Fruit fly (Drosophila melanogaster) whole organism, embryonic: ENCODE data around the gene jim.

Source experiments
- Adf1 ChIP-seq: fragments of 200-800 bp; sonication (Bioruptor generic); IDR thresholded peaks from 2 replicates; pipeline ENCODE4 v1.3.6; 2022; ENCODE audit warnings: missing biosample characterization, missing genetic modification characterization
- Aef1 ChIP-seq: fragments of 200-800 bp; sonication (Bioruptor generic); IDR thresholded peaks from 3 replicates; pipeline ENCODE4 v1.3.6; 2022; ENCODE audit warnings: missing biosample characterization, missing genetic modification characterization
- CG11085 ChIP-seq: fragments of 200-800 bp; sonication (Bioruptor generic); IDR thresholded peaks from 2 replicates; pipeline ENCODE4 v1.3.6; 2022; ENCODE audit warnings: missing biosample characterization, missing genetic modification characterization
- CG15479 ChIP-seq: fragments of 200-800 bp; sonication (Bioruptor generic); optimal IDR thresholded peaks from 3 replicates; lab custom pipeline; 2019; ENCODE audit warnings: missing biosample characterization, mild to moderate bottlenecking, missing genetic modification characterization, moderate library complexity
- CG17568 ChIP-seq: fragments of 200-800 bp; sonication (Bioruptor generic); optimal IDR thresholded peaks from 2 replicates; lab custom pipeline; 2018; ENCODE audit warnings: missing biosample characterization, mild to moderate bottlenecking, missing genetic modification characterization, moderate library complexity
- CG18011 ChIP-seq: fragments of 200-800 bp; sonication (Bioruptor generic); optimal IDR thresholded peaks from 2 replicates; lab custom pipeline; 2017; ENCODE audit warnings: missing biosample characterization, missing genetic modification characterization, mild to moderate bottlenecking, moderate library complexity, missing genotype
- CG2120 ChIP-seq: fragments of 200-800 bp; sonication (Bioruptor generic); optimal IDR thresholded peaks from 3 replicates; lab custom pipeline; 2016; ENCODE audit warnings: missing biosample characterization, missing genetic modification characterization
- CG31388 ChIP-seq: fragments of 200-800 bp; sonication (Bioruptor generic); optimal IDR thresholded peaks from 2 replicates; lab custom pipeline; 2016; ENCODE audit warnings: missing biosample characterization, missing genetic modification characterization
- CG32532 ChIP-seq: fragments of 200-800 bp; sonication (Bioruptor generic); IDR thresholded peaks from 2 replicates; pipeline ENCODE4 v1.3.6; 2022; ENCODE audit warnings: missing biosample characterization, missing genetic modification characterization
- CG3407 ChIP-seq: fragments of 200-800 bp; sonication (Bioruptor generic); optimal IDR thresholded peaks from 2 replicates; lab custom pipeline; 2018; ENCODE audit warnings: missing biosample characterization, mild to moderate bottlenecking, missing genetic modification characterization
- CG34422 ChIP-seq: fragments of 200-800 bp; sonication (Bioruptor generic); IDR thresholded peaks from 3 replicates; pipeline ENCODE4 v1.3.6; 2022; ENCODE audit warnings: missing biosample characterization, missing genetic modification characterization
- CG7987 ChIP-seq: fragments of 200-800 bp; sonication (Bioruptor generic); optimal IDR thresholded peaks from 2 replicates; lab custom pipeline; 2018; ENCODE audit warnings: missing biosample characterization, mild to moderate bottlenecking, missing genetic modification characterization, moderate library complexity
- CG8765 ChIP-seq: fragments of 200-800 bp; sonication (Bioruptor generic); IDR thresholded peaks from 2 replicates; pipeline ENCODE4 v1.3.6; 2022; ENCODE audit warnings: missing biosample characterization, missing genetic modification characterization
- CG8924 ChIP-seq: fragments of 200-800 bp; optimal IDR thresholded peaks from 3 replicates; lab custom pipeline; 2019; ENCODE audit warnings: missing biosample characterization, mild to moderate bottlenecking, missing genetic modification characterization, moderate library complexity
- CG9437 ChIP-seq: fragments of 200-800 bp; sonication (Bioruptor generic); optimal IDR thresholded peaks from 2 replicates; lab custom pipeline; 2018; ENCODE audit warnings: missing biosample characterization, mild to moderate bottlenecking, missing genetic modification characterization
- CG9727 ChIP-seq: fragments of 200-800 bp; sonication (Bioruptor generic); optimal IDR thresholded peaks from 3 replicates; lab custom pipeline; 2017; ENCODE audit warnings: missing biosample characterization, mild to moderate bottlenecking, missing genetic modification characterization
- HLH4C ChIP-seq: fragments of 200-800 bp; sonication (Bioruptor generic); IDR thresholded peaks from 3 replicates; pipeline ENCODE4 v1.3.6; 2022; ENCODE audit warnings: missing biosample characterization, missing genetic modification characterization; ENCODE audit not compliant: partially characterized antibody
- Hey ChIP-seq: fragments of 200-800 bp; sonication (Bioruptor generic); optimal IDR thresholded peaks from 3 replicates; lab custom pipeline; 2018; ENCODE audit warnings: missing biosample characterization, mild to moderate bottlenecking, missing genetic modification characterization
- Hmr ChIP-seq: fragments of 200-800 bp; sonication (Bioruptor generic); optimal IDR thresholded peaks from 3 replicates; lab custom pipeline; 2017; ENCODE audit warnings: mild to moderate bottlenecking, missing biosample characterization, missing genetic modification reagents, missing genetic modification characterization
- Jarid2 ChIP-seq: fragments of 200-800 bp; sonication (Bioruptor generic); optimal IDR thresholded peaks from 3 replicates; lab custom pipeline; 2017; ENCODE audit warnings: mild to moderate bottlenecking, missing biosample characterization, missing genetic modification reagents, missing genetic modification characterization
- Lhr ChIP-seq: fragments of 200-800 bp; sonication (Bioruptor generic); optimal IDR thresholded peaks from 3 replicates; lab custom pipeline; 2017; ENCODE audit warnings: mild to moderate bottlenecking, missing biosample characterization, missing genetic modification reagents, missing genetic modification characterization
- MBD-R2 ChIP-seq: fragments of 200-800 bp; sonication (Bioruptor generic); IDR thresholded peaks from 2 replicates; pipeline ENCODE4 v1.3.6; 2022; ENCODE audit warnings: missing biosample characterization, missing genetic modification characterization
- MTF-1 ChIP-seq: fragments of 200-800 bp; sonication (Bioruptor generic); optimal IDR thresholded peaks from 2 replicates; lab custom pipeline; 2018; ENCODE audit warnings: missing biosample characterization, mild to moderate bottlenecking, missing genetic modification characterization, borderline replicate concordance
- Meics ChIP-seq: fragments of 200-800 bp; sonication (Bioruptor generic); optimal IDR thresholded peaks from 2 replicates; lab custom pipeline; 2017; ENCODE audit warnings: missing biosample characterization, mild to moderate bottlenecking, missing genetic modification characterization
- Taf1 ChIP-seq: fragments of 200-800 bp; sonication (Bioruptor generic); IDR thresholded peaks from 2 replicates; pipeline ENCODE4 v1.3.6; 2022; ENCODE audit warnings: missing biosample characterization, missing genetic modification characterization
- abd-A ChIP-seq: fragments of 200-800 bp; sonication (Bioruptor generic); optimal IDR thresholded peaks from 3 replicates; lab custom pipeline; 2019; ENCODE audit warnings: missing biosample characterization, mild to moderate bottlenecking, missing genetic modification characterization, moderate library complexity
- ac ChIP-seq: fragments of 200-800 bp; sonication (Bioruptor generic); optimal IDR thresholded peaks from 3 replicates; lab custom pipeline; 2017; ENCODE audit warnings: missing biosample characterization, mild to moderate bottlenecking, missing genetic modification characterization
- crc ChIP-seq: fragments of 200-800 bp; sonication (Bioruptor generic); optimal IDR thresholded peaks from 2 replicates; lab custom pipeline; 2016; ENCODE audit warnings: missing biosample characterization, missing genetic modification characterization
- crol ChIP-seq: fragments of 200-800 bp; sonication (Bioruptor generic); IDR thresholded peaks from 2 replicates; pipeline ENCODE4 v1.3.6; 2022; ENCODE audit warnings: missing biosample characterization, missing genetic modification characterization
- cwo ChIP-seq: fragments of 200-800 bp; sonication (Bioruptor generic); optimal IDR thresholded peaks from 3 replicates; lab custom pipeline; 2017; ENCODE audit warnings: missing biosample characterization, missing genetic modification characterization, mild to moderate bottlenecking, moderate library complexity, missing genetic modification reagents
- disco-r ChIP-seq: fragments of 200-800 bp; sonication (Bioruptor generic); optimal IDR thresholded peaks from 2 replicates; lab custom pipeline; 2016; ENCODE audit warnings: missing biosample characterization, missing genetic modification characterization
- dmrt11E ChIP-seq: fragments of 200-800 bp; sonication (Bioruptor generic); optimal IDR thresholded peaks from 3 replicates; lab custom pipeline; 2018; ENCODE audit warnings: missing biosample characterization, mild to moderate bottlenecking, missing genetic modification characterization, moderate library complexity
- fd96Cb ChIP-seq: fragments of 200-800 bp; sonication (Bioruptor generic); optimal IDR thresholded peaks from 2 replicates; lab custom pipeline; 2018; ENCODE audit warnings: missing biosample characterization, mild to moderate bottlenecking, missing genetic modification characterization, moderate library complexity
- ftz-f1 ChIP-seq: fragments of 200-800 bp; sonication (Bioruptor generic); optimal IDR thresholded peaks from 2 replicates; lab custom pipeline; 2016; ENCODE audit warnings: missing biosample characterization, missing genetic modification characterization
- ham ChIP-seq: fragments of 200-800 bp; sonication (Bioruptor generic); IDR thresholded peaks from 2 replicates; pipeline ENCODE4 v1.3.6; 2022; ENCODE audit warnings: missing biosample characterization, missing genetic modification characterization
- lab ChIP-seq: fragments of 200-800 bp; sonication (Bioruptor generic); optimal IDR thresholded peaks from 3 replicates; lab custom pipeline; 2017; ENCODE audit warnings: missing biosample characterization, missing genetic modification characterization, mild to moderate bottlenecking, moderate library complexity, missing genetic modification reagents
- lmd ChIP-seq: fragments of 200-800 bp; sonication (Bioruptor generic); IDR thresholded peaks from 2 replicates; pipeline ENCODE4 v1.3.6; 2022; ENCODE audit warnings: missing biosample characterization, missing genetic modification characterization
- mld ChIP-seq: fragments of 200-800 bp; sonication (Bioruptor generic); IDR thresholded peaks from 3 replicates; pipeline ENCODE4 v1.3.6; 2022; ENCODE audit warnings: missing biosample characterization, missing genetic modification characterization; ENCODE audit not compliant: partially characterized antibody
- nerfin-1 ChIP-seq: fragments of 200-800 bp; sonication (Bioruptor generic); optimal IDR thresholded peaks from 3 replicates; lab custom pipeline; 2019; ENCODE audit warnings: missing biosample characterization, mild to moderate bottlenecking, missing genetic modification characterization, moderate library complexity
- onecut ChIP-seq: fragments of 200-800 bp; sonication (Bioruptor generic); IDR thresholded peaks from 2 replicates; pipeline ENCODE4 v1.3.6; 2022; ENCODE audit warnings: missing biosample characterization, missing genetic modification characterization
- otp ChIP-seq: fragments of 200-800 bp; sonication (Bioruptor generic); IDR thresholded peaks from 3 replicates; pipeline ENCODE4, ENCODE4 v1.3.6; 2022; ENCODE audit warnings: missing biosample characterization, missing genetic modification characterization
- psq ChIP-seq: fragments of 200-800 bp; sonication (Bioruptor generic); optimal IDR thresholded peaks from 2 replicates; lab custom pipeline; 2017; ENCODE audit warnings: missing biosample characterization, missing genetic modification characterization
- pum ChIP-seq: fragments of 200-800 bp; sonication (Bioruptor generic); optimal IDR thresholded peaks from 2 replicates; lab custom pipeline; 2016; ENCODE audit warnings: missing biosample characterization, missing genetic modification characterization
- run ChIP-seq: fragments of 200-800 bp; sonication (Bioruptor generic); optimal IDR thresholded peaks from 3 replicates; lab custom pipeline; 2018; ENCODE audit warnings: missing biosample characterization, mild to moderate bottlenecking, missing genetic modification characterization
- seq ChIP-seq: fragments of 200-800 bp; sonication (Bioruptor generic); IDR thresholded peaks from 2 replicates; pipeline ENCODE4 v1.3.6; 2022; ENCODE audit warnings: missing biosample characterization, missing genetic modification characterization
- sqz ChIP-seq: fragments of 200-800 bp; sonication (Bioruptor generic); optimal IDR thresholded peaks from 3 replicates; lab custom pipeline; 2018; ENCODE audit warnings: missing biosample characterization, mild to moderate bottlenecking, missing genetic modification characterization
- tap ChIP-seq: fragments of 200-800 bp; optimal IDR thresholded peaks from 3 replicates; lab custom pipeline; 2019; ENCODE audit warnings: missing biosample characterization, mild to moderate bottlenecking, missing genetic modification characterization, moderate library complexity
- wdn ChIP-seq: fragments of 200-800 bp; sonication (Bioruptor generic); IDR thresholded peaks from 2 replicates; pipeline ENCODE4 v1.3.6; 2022; ENCODE audit warnings: missing biosample characterization, missing genetic modification characterization
- yki ChIP-seq: fragments of >200 bp; optimal IDR thresholded peaks from 3 replicates; lab custom pipeline; 2018

jim gene

dm6 chr3L:22835144-22835964 lies at the start of gene jim:
jim (minus strand) TSS chr3L:22835194.
- TF ChIP-seq pum = no peak
- no peak for TF ChIP-seq wdn (GFP tag; lab: Robert Waterston, UW)
- TF ChIP-seq crc (GFP tag; lab: Kevin White, UChicago) = no peak
- TF ChIP-seq tap (tag; lab: Kevin White, UChicago) = no peak
- TF ChIP-seq CG7987 (GFP tag; lab: Kevin White, UChicago) = no peak
- no peak for TF ChIP-seq Taf1 (GFP tag; lab: Robert Waterston, UW)
- TF ChIP-seq psq (GFP tag; lab: Kevin White, UChicago) = peak; percentile 9
- peak; percentile 44; the same call in 1 of the 2 replicates for TF ChIP-seq seq
- peak; percentile 18 for TF ChIP-seq ftz-f1 (GFP tag; lab: Kevin White, UChicago)
- no peak for TF ChIP-seq CG31388 (GFP tag; lab: Kevin White, UChicago)
- no peak for TF ChIP-seq mld (GFP tag; lab: Robert Waterston, UW)
- TF ChIP-seq Adf1 (GFP tag; lab: Robert Waterston, UW) = peak; percentile 98
- peak; percentile 22 for TF ChIP-seq disco-r (GFP tag; lab: Kevin White, UChicago)
- TF ChIP-seq Lhr = no peak
- 0 out of 3 replicates have a peak, but pooled peaks have one; percentile 49 for TF ChIP-seq HLH4C (GFP tag; lab: Robert Waterston, UW)
- peak; percentile 29; the same call in 1 of the 3 replicates for TF ChIP-seq CG34422 (GFP tag; lab: Robert Waterston, UW)
- TF ChIP-seq dmrt11E (tag; lab: Kevin White, UChicago) = no peak
- peak; percentile 60 for TF ChIP-seq Hmr
- TF ChIP-seq CG18011 (GFP tag; lab: Kevin White, UChicago) = no peak
- no peak for TF ChIP-seq CG2120 (GFP tag; lab: Kevin White, UChicago)
- TF ChIP-seq lmd (GFP tag; lab: Robert Waterston, UW) = no peak
- TF ChIP-seq Meics = peak; percentile 4
- no peak for TF ChIP-seq CG15479 (GFP tag; lab: Kevin White, UChicago)
- TF ChIP-seq sqz (GFP tag; lab: Kevin White, UChicago) = peak; percentile 26
- no peak for TF ChIP-seq otp (GFP tag; lab: Robert Waterston, UW)
- peak; percentile 49 for TF ChIP-seq CG3407 (GFP tag; lab: Kevin White, UChicago)
- peak; percentile 36 for TF ChIP-seq nerfin-1 (tag; lab: Kevin White, UChicago)
- TF ChIP-seq CG9727 (GFP tag; lab: Kevin White, UChicago) = no peak
- peak; percentile 97 for TF ChIP-seq crol (GFP tag; lab: Robert Waterston, UW)
- no peak for TF ChIP-seq CG17568
- peak; percentile 42 for TF ChIP-seq yki (lab: Kevin White, UChicago)
- no peak for TF ChIP-seq fd96Cb (tag; lab: Kevin White, UChicago)
- TF ChIP-seq CG8924 (tag; lab: Kevin White, UChicago) = no peak
- peak; percentile 58 for TF ChIP-seq lab (GFP tag; lab: Kevin White, UChicago)
- peak; percentile 83 for TF ChIP-seq abd-A (tag; lab: Kevin White, UChicago)
- TF ChIP-seq MTF-1 (GFP tag; lab: Kevin White, UChicago) = no peak
- peak; percentile 82 for TF ChIP-seq cwo (GFP tag; lab: Kevin White, UChicago)
- no peak for TF ChIP-seq Hey (tag; lab: Kevin White, UChicago)
- TF ChIP-seq run = no peak
- TF ChIP-seq onecut (GFP tag; lab: Robert Waterston, UW) = peak; percentile 45; the same call in 1 of the 2 replicates
- peak; percentile 52; the same call in 1 of the 3 replicates for TF ChIP-seq Aef1 (GFP tag; lab: Robert Waterston, UW)
- TF ChIP-seq MBD-R2 (GFP tag; lab: Robert Waterston, UW) = 0 out of 2 replicates have a peak, but pooled peaks have one; percentile 6
- no peak for TF ChIP-seq CG8765 (GFP tag; lab: Robert Waterston, UW)
- TF ChIP-seq ham = no peak
- no peak for TF ChIP-seq ac (GFP tag; lab: Kevin White, UChicago)
- TF ChIP-seq CG11085 (GFP tag; lab: Robert Waterston, UW) = no peak
- TF ChIP-seq CG32532 (GFP tag; lab: Robert Waterston, UW) = peak; percentile 54; the same call in 1 of the 2 replicates
- TF ChIP-seq CG9437 (GFP tag; lab: Kevin White, UChicago) = no peak
- peak; percentile 25 for TF ChIP-seq Jarid2 (GFP tag; lab: Kevin White, UChicago)
